Fruit fly (Drosophila melanogaster): ENCODE data around the gene CIA30.

DNA sequence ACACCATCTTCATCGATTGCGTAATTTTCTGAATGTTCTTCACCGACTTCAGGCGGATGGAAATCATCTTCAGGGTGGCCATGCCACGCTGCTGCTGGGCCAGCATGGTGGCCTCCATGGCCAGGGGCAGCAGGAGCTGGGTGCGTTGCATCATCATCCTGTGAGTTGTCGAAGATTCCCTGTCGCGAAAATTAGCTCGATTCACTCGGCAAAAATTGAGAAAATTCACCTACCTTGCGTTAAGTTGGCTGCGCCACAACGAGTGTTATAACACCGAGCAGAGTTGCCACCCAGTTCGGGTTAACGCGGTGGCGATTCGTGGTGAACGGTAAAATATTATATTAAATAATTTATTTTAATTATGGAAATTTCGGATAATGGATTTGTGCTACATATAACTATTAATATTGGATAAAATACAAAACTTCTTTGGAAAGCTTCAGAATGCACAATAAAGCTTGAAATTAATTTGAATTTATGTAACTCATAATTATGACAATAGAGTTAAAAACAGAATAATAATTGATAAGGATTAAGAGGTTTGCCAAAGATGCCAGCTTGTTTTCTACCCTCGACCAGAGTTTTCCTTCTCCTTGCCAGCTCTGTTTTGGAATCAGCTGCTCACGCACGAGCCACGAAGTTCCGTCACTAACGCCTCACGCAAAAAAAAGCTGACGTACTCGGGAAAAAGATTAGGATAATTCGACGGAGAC, 12.0 kb downstream of the CIA30 start, which contains the start of the genes ATPsyngamma and yata:
- no peak for TF ChIP-seq foxo (GFP tag; optimal IDR thresholded peaks at IDR 0.05)
- no peak for TF ChIP-seq pan (optimal IDR thresholded peaks at IDR 0.05)
- TF ChIP-seq Hr78 (GFP tag; optimal IDR thresholded peaks at IDR 0.05), result no peak
- no peak for TF ChIP-seq Hr83 (GFP tag; optimal IDR thresholded peaks at IDR 0.05; ENCODE audit: poor library complexity, severe bottlenecking)
- TF ChIP-seq dmrt93B (GFP tag; optimal IDR thresholded peaks at IDR 0.05), result no peak
- TF ChIP-seq brk (GFP tag; optimal IDR thresholded peaks at IDR 0.05), result no peak
- TF ChIP-seq br (GFP tag; optimal IDR thresholded peaks at IDR 0.05), result no peak
- peak; percentile 30 for TF ChIP-seq Myc (optimal IDR thresholded peaks at IDR 0.05)

Measured in whole organism, wandering third instar larva.